Fruit fly (Drosophila melanogaster) whole organism, embryonic: ENCODE measurements around the gene CG32087.

Experiments
- Adf1 ChIP-seq: fragments of 200-800 bp; sonication (Bioruptor generic); IDR thresholded peaks from 2 replicates; pipeline ENCODE4 v1.3.6; 2022; ENCODE audit warnings: missing biosample characterization, missing genetic modification characterization
- BEAF-32 ChIP-seq: fragments of 200-800 bp; sonication (Bioruptor generic); optimal IDR thresholded peaks from 3 replicates; lab custom pipeline; 2017; ENCODE audit warnings: missing biosample characterization, missing genetic modification characterization, mild to moderate bottlenecking, moderate library complexity, missing genetic modification reagents
- CG10565 ChIP-seq: fragments of 200-800 bp; sonication (Bioruptor generic); optimal IDR thresholded peaks from 3 replicates; lab custom pipeline; 2016; ENCODE audit warnings: missing biosample characterization, mild to moderate bottlenecking, missing genetic modification characterization
- CG10979 ChIP-seq: fragments of 200-800 bp; sonication (Bioruptor generic); optimal IDR thresholded peaks from 2 replicates; lab custom pipeline; 2018; ENCODE audit warnings: missing biosample characterization, mild to moderate bottlenecking, missing genetic modification characterization, moderate library complexity
- CG13287 ChIP-seq: fragments of 200-800 bp; sonication (Bioruptor generic); IDR thresholded peaks from 2 replicates; pipeline ENCODE4 v1.3.6; 2022; ENCODE audit warnings: missing biosample characterization, missing genetic modification characterization; ENCODE audit not compliant: partially characterized antibody
- CG13296 ChIP-seq: fragments of 200-800 bp; sonication (Bioruptor generic); optimal IDR thresholded peaks from 3 replicates; lab custom pipeline; 2018; ENCODE audit warnings: missing biosample characterization, mild to moderate bottlenecking, missing genetic modification characterization
- CG1529 ChIP-seq: fragments of 200-800 bp; sonication (Bioruptor generic); optimal IDR thresholded peaks from 3 replicates; lab custom pipeline; 2018; ENCODE audit warnings: missing biosample characterization, missing genetic modification characterization
- CG15479 ChIP-seq: fragments of 200-800 bp; sonication (Bioruptor generic); optimal IDR thresholded peaks from 3 replicates; lab custom pipeline; 2019; ENCODE audit warnings: missing biosample characterization, mild to moderate bottlenecking, missing genetic modification characterization, moderate library complexity
- CG1602 ChIP-seq: fragments of 200-800 bp; sonication (Bioruptor generic); optimal IDR thresholded peaks from 3 replicates; lab custom pipeline; 2016; ENCODE audit warnings: missing biosample characterization, missing genetic modification characterization
- CG17361 ChIP-seq: fragments of 200-800 bp; sonication (Bioruptor generic); IDR thresholded peaks from 3 replicates; pipeline ENCODE4 v1.3.6; 2022; ENCODE audit warnings: missing biosample characterization, missing genetic modification characterization
- CG18619 ChIP-seq: fragments of 200-800 bp; sonication (Bioruptor generic); optimal IDR thresholded peaks from 3 replicates; lab custom pipeline; 2017; ENCODE audit warnings: missing biosample characterization, mild to moderate bottlenecking, missing genetic modification characterization
- CG3065 ChIP-seq: fragments of 200-800 bp; sonication (Bioruptor generic); optimal IDR thresholded peaks from 2 replicates; lab custom pipeline; 2016; ENCODE audit warnings: missing biosample characterization, missing genetic modification characterization
- CG3847 ChIP-seq: fragments of 200-800 bp; sonication (Bioruptor generic); IDR thresholded peaks from 2 replicates; pipeline ENCODE4 v1.3.6; 2022; ENCODE audit warnings: missing biosample characterization, missing genetic modification characterization
- CG4360 ChIP-seq: fragments of 200-800 bp; sonication (Bioruptor generic); IDR thresholded peaks from 2 replicates; pipeline ENCODE4 v1.3.6; 2022; ENCODE audit warnings: missing biosample characterization, missing genetic modification characterization
- CG6254 ChIP-seq: fragments of 200-800 bp; sonication (Bioruptor generic); optimal IDR thresholded peaks from 3 replicates; lab custom pipeline; 2017; ENCODE audit warnings: mild to moderate bottlenecking, missing biosample characterization, missing genetic modification reagents, missing genetic modification characterization
- CG6272 ChIP-seq: fragments of 200-800 bp; sonication (Bioruptor generic); IDR thresholded peaks from 2 replicates; pipeline ENCODE4 v1.3.6; 2022; ENCODE audit warnings: missing biosample characterization, missing genetic modification characterization
- CG6683 ChIP-seq: fragments of 200-800 bp; sonication (Bioruptor generic); optimal IDR thresholded peaks from 2 replicates; lab custom pipeline; 2017; ENCODE audit warnings: missing biosample characterization, mild to moderate bottlenecking, missing genetic modification characterization, missing genetic modification reagents
- CG6689 ChIP-seq: fragments of 200-800 bp; sonication (Bioruptor generic); IDR thresholded peaks from 2 replicates; pipeline ENCODE4 v1.3.6; 2022; ENCODE audit warnings: missing biosample characterization, missing genetic modification characterization
- D19A ChIP-seq: fragments of 200-800 bp; optimal IDR thresholded peaks from 3 replicates; lab custom pipeline; 2019; ENCODE audit warnings: missing biosample characterization, mild to moderate bottlenecking, missing genetic modification characterization, moderate library complexity
- Dp ChIP-seq: fragments of 200-800 bp; sonication (Bioruptor generic); optimal IDR thresholded peaks from 2 replicates; lab custom pipeline; 2018; ENCODE audit warnings: missing biosample characterization, mild to moderate bottlenecking, missing genetic modification characterization, moderate library complexity
- Dref ChIP-seq: fragments of 200-800 bp; sonication (Bioruptor generic); IDR thresholded peaks from 2 replicates; pipeline ENCODE4 v1.3.6; 2022; ENCODE audit warnings: missing biosample characterization, missing genetic modification characterization
- E2f2 ChIP-seq: fragments of 200-800 bp; sonication (Bioruptor generic); IDR thresholded peaks from 2 replicates; pipeline ENCODE4 v1.3.6; 2022; ENCODE audit warnings: missing biosample characterization, missing genetic modification characterization
- Fer3 ChIP-seq: fragments of 200-800 bp; sonication (Bioruptor generic); optimal IDR thresholded peaks from 2 replicates; lab custom pipeline; 2018; ENCODE audit warnings: missing biosample characterization, mild to moderate bottlenecking, missing genetic modification characterization, moderate library complexity
- Hr3 ChIP-seq: fragments of 200-800 bp; sonication (Bioruptor generic); optimal IDR thresholded peaks from 3 replicates; lab custom pipeline; 2016; ENCODE audit warnings: missing biosample characterization, missing genetic modification characterization
- Hr78 ChIP-seq, 2 experiments: fragments of 200-800 bp in 1 of 2; fragments of >200 bp in 1 of 2; sonication (Bioruptor generic) in 1 of 2; optimal IDR thresholded peaks; 2 replicates each; lab custom pipeline; 2017 to 2019; ENCODE audit warnings: missing biosample characterization in 2 of 2, missing genetic modification characterization in 2 of 2, mild to moderate bottlenecking in 1 of 2, moderate library complexity in 1 of 2
- Kr ChIP-seq: fragments of 200-800 bp; sonication (Bioruptor generic); optimal IDR thresholded peaks from 2 replicates; lab custom pipeline; 2017; ENCODE audit warnings: missing biosample characterization, mild to moderate bottlenecking, missing genetic modification characterization
- Lim3 ChIP-seq: fragments of 200-800 bp; sonication (Bioruptor generic); IDR thresholded peaks from 2 replicates; pipeline ENCODE4 v1.3.6; 2022; ENCODE audit warnings: missing biosample characterization, missing genetic modification characterization
- MTF-1 ChIP-seq: fragments of 200-800 bp; sonication (Bioruptor generic); optimal IDR thresholded peaks from 2 replicates; lab custom pipeline; 2018; ENCODE audit warnings: missing biosample characterization, mild to moderate bottlenecking, missing genetic modification characterization, borderline replicate concordance
- Med ChIP-seq: fragments of 200-800 bp; sonication (Bioruptor generic); peaks from one replicate; lab custom pipeline; 2016; ENCODE audit warnings: missing biosample characterization, missing genetic modification characterization, mild to moderate bottlenecking, inconsistent platforms, moderate library complexity
- Myb ChIP-seq: fragments of 200-800 bp; sonication (Bioruptor generic); optimal IDR thresholded peaks from 2 replicates; lab custom pipeline; 2016; ENCODE audit warnings: missing biosample characterization, missing genetic modification characterization
- Oaz ChIP-seq: fragments of 200-800 bp; sonication (Bioruptor generic); IDR thresholded peaks from 2 replicates; pipeline ENCODE4 v1.3.6; 2022; ENCODE audit warnings: missing biosample characterization, missing genetic modification characterization
- Sin3A ChIP-seq: fragments of >200 bp; optimal IDR thresholded peaks from 2 replicates; lab custom pipeline; 2018
- Sry-β ChIP-seq: fragments of 200-800 bp; sonication (Bioruptor generic); optimal IDR thresholded peaks from 2 replicates; lab custom pipeline; 2018; ENCODE audit warnings: missing biosample characterization, mild to moderate bottlenecking, missing genetic modification characterization, moderate library complexity
- Vsx1 ChIP-seq: fragments of 200-800 bp; sonication (Bioruptor generic); optimal IDR thresholded peaks from 2 replicates; lab custom pipeline; 2017; ENCODE audit warnings: missing biosample characterization, mild to moderate bottlenecking, missing genetic modification characterization, missing genetic modification reagents
- ac ChIP-seq: fragments of 200-800 bp; sonication (Bioruptor generic); optimal IDR thresholded peaks from 3 replicates; lab custom pipeline; 2017; ENCODE audit warnings: missing biosample characterization, mild to moderate bottlenecking, missing genetic modification characterization
- ato ChIP-seq: fragments of 200-800 bp; sonication (Bioruptor generic); IDR thresholded peaks from 2 replicates; pipeline ENCODE4 v1.3.6; 2022; ENCODE audit warnings: missing biosample characterization, missing genetic modification characterization; ENCODE audit not compliant: partially characterized antibody
- bbx ChIP-seq: fragments of 200-800 bp; sonication (Bioruptor generic); IDR thresholded peaks from 2 replicates; pipeline ENCODE4 v1.3.6; 2022; ENCODE audit warnings: missing biosample characterization, missing genetic modification characterization; ENCODE audit not compliant: partially characterized antibody
- chif ChIP-seq, 2 experiments: fragments of 200-800 bp; sonication (Bioruptor generic); optimal IDR thresholded peaks; 3 replicates each; lab custom pipeline; 2016; ENCODE audit warnings: missing biosample characterization in 2 of 2, missing genetic modification characterization in 2 of 2
- crc ChIP-seq: fragments of 200-800 bp; sonication (Bioruptor generic); optimal IDR thresholded peaks from 2 replicates; lab custom pipeline; 2016; ENCODE audit warnings: missing biosample characterization, missing genetic modification characterization
- croc ChIP-seq: fragments of 200-800 bp; sonication (Bioruptor generic); conservative IDR thresholded peaks from 3 replicates; pipeline ENCODE4 v1.3.6; 2022; ENCODE audit warnings: missing biosample characterization, missing genetic modification characterization
- emc ChIP-seq: fragments of 200-800 bp; sonication (Bioruptor generic); optimal IDR thresholded peaks from 2 replicates; lab custom pipeline; 2016; ENCODE audit warnings: missing biosample characterization, missing genetic modification characterization
- gem ChIP-seq: fragments of 200-800 bp; sonication (Bioruptor generic); optimal IDR thresholded peaks from 2 replicates; lab custom pipeline; 2019; ENCODE audit warnings: missing biosample characterization, mild to moderate bottlenecking, missing genetic modification characterization, moderate library complexity
- h ChIP-seq: fragments of >200 bp; optimal IDR thresholded peaks from 2 replicates; lab custom pipeline; 2017
- lbe ChIP-seq: fragments of 200-800 bp; sonication (Bioruptor generic); optimal IDR thresholded peaks from 2 replicates; lab custom pipeline; 2016; ENCODE audit warnings: missing biosample characterization, mild to moderate bottlenecking, missing genetic modification characterization
- prd ChIP-seq, 3 experiments: fragments of >200 bp in 2 of 3; fragments of 200-800 bp in 1 of 3; sonication (Bioruptor generic) in 1 of 3; optimal IDR thresholded peaks in 2 of 3; IDR thresholded peaks in 1 of 3; 2 replicates in 2 of 3; 3 replicates in 1 of 3; pipeline versions ENCODE4 v1.3.6 to Lab custom; 2017 to 2022; ENCODE audit warnings: missing biosample characterization in 1 of 3, missing genetic modification characterization in 1 of 3
- pros ChIP-seq: fragments of 200-800 bp; sonication (Bioruptor generic); optimal IDR thresholded peaks from 3 replicates; lab custom pipeline; 2019; ENCODE audit warnings: missing biosample characterization, mild to moderate bottlenecking, missing genetic modification characterization, moderate library complexity
- pzg ChIP-seq: fragments of 200-800 bp; sonication (Bioruptor generic); optimal IDR thresholded peaks from 3 replicates; lab custom pipeline; 2018; ENCODE audit warnings: missing biosample characterization, mild to moderate bottlenecking, missing genetic modification characterization, moderate library complexity
- seq ChIP-seq: fragments of 200-800 bp; sonication (Bioruptor generic); IDR thresholded peaks from 2 replicates; pipeline ENCODE4 v1.3.6; 2022; ENCODE audit warnings: missing biosample characterization, missing genetic modification characterization
- shn ChIP-seq: fragments of 200-800 bp; sonication (Bioruptor generic); optimal IDR thresholded peaks from 3 replicates; lab custom pipeline; 2016; ENCODE audit warnings: missing biosample characterization, missing genetic modification characterization
- stwl ChIP-seq: fragments of 200-800 bp; sonication (Bioruptor generic); optimal IDR thresholded peaks from 3 replicates; lab custom pipeline; 2018; ENCODE audit warnings: missing biosample characterization, mild to moderate bottlenecking, missing genetic modification characterization, moderate library complexity
- sug ChIP-seq: fragments of 200-800 bp; optimal IDR thresholded peaks from 2 replicates; lab custom pipeline; 2019; ENCODE audit warnings: missing biosample characterization, mild to moderate bottlenecking, missing genetic modification characterization, moderate library complexity

CG32087 gene

DNA sequence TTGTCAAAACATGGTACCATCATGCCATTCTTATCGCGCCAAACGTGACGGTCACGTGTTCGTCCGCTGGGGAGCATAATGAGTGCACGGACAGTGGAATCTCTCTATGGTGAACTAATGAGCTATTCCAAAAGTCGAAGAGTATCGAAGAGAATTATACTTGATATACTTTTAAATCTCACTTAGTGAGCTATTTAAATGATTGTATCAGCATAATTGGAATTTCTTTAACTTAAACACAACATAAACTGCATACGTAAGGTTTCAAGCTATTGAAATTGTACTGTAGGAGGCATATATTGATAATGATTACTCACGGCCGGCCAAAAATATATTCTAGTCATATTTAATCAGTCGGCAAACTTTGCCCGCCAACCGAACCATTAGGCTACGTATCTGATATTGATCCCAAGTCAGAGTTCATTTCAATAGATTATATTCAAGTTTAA is 10.4 kb upstream of the CG32087 start (continued):
- no peak for TF ChIP-seq ato (GFP tag; lab: Robert Waterston, UW)
- no peak for TF ChIP-seq Oaz (GFP tag; lab: Robert Waterston, UW)
- TF ChIP-seq gem (tag; lab: Kevin White, UChicago) = peak; percentile 50
- TF ChIP-seq CG13296 = no peak
- no peak for TF ChIP-seq CG3065 (GFP tag; lab: Kevin White, UChicago)
- no peak for TF ChIP-seq CG6254 (GFP tag; lab: Kevin White, UChicago)
- TF ChIP-seq shn = no peak
- TF ChIP-seq croc (GFP tag; lab: Robert Waterston, UW) = no peak
- TF ChIP-seq sug (tag; lab: Kevin White, UChicago) = peak; percentile 99
- TF ChIP-seq h (lab: Kevin White, UChicago) = no peak
- no peak for TF ChIP-seq pros (GFP tag; lab: Kevin White, UChicago)
- no peak for TF ChIP-seq Sry-β (GFP tag; lab: Kevin White, UChicago)
- no peak for TF ChIP-seq crc (GFP tag; lab: Kevin White, UChicago)
- no peak for TF ChIP-seq Sin3A (lab: Kevin White, UChicago)
- TF ChIP-seq Kr = no peak
- no peak for TF ChIP-seq CG15479 (GFP tag; lab: Kevin White, UChicago)
- no peak for TF ChIP-seq CG3847 (GFP tag; lab: Robert Waterston, UW)
- no peak for TF ChIP-seq CG6272
- TF ChIP-seq Fer3 = no peak
- TF ChIP-seq CG6683 (GFP tag; lab: Kevin White, UChicago) = no peak

DNA sequence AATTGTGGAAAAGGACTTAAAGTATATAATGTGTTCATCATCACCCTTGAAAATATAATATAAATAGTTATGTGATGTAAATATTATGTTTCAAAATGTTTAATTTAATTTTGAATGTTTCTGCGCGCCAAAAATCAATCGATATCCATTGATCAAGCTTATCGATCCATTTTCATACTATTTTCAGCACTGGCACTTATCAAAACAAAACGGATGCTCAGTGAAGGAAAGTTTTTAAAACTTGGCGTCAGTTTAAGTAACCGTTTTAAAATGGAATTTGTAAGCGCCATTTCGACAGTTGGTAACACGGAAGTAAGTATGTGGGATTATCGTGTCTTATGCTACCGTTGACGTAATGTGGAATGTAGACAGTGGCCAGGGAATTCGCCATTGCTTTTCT is 3.8 kb upstream of the CG32087 start, which contains the start of gene sunn:
Gene sunn, plus strand, starts transcription at position 202 of the 400 bp plus-strand sequence.
- TF ChIP-seq E2f2 (peak; percentile 80), emc (GFP tag; lab: Kevin White, UChicago) (no peak), Med (GFP tag; lab: Kevin White, UChicago) (no peak), Adf1 (GFP tag; lab: Robert Waterston, UW) (no peak), D19A (tag; lab: Kevin White, UChicago) (no peak), CG1529 (GFP tag; lab: Kevin White, UChicago) (no peak), Myb (GFP tag; lab: Kevin White, UChicago) (peak; percentile 3), lbe (GFP tag; lab: Kevin White, UChicago) (no peak), Hr3 (GFP tag; lab: Kevin White, UChicago) (no peak), seq (no peak), pros (GFP tag; lab: Kevin White, UChicago) (no peak), chif (GFP tag; optimal IDR thresholded peaks at IDR 0.05; lab: Kevin White, UChicago) (no peak), Dp (peak; percentile 65), CG10565 (GFP tag; lab: Kevin White, UChicago) (no peak), Vsx1 (GFP tag; lab: Kevin White, UChicago) (no peak), Dref (GFP tag; lab: Robert Waterston, UW) (peak; percentile 59), CG4360 (no peak), Lim3 (GFP tag; lab: Robert Waterston, UW) (no peak), CG18619 (GFP tag; lab: Kevin White, UChicago) (no peak), pzg (peak; percentile 1), CG17361 (GFP tag; lab: Robert Waterston, UW) (no peak), CG13287 (no peak), CG6689 (GFP tag; lab: Robert Waterston, UW) (no peak), ac (GFP tag; lab: Kevin White, UChicago) (no peak), BEAF-32 (GFP tag; lab: Kevin White, UChicago) (peak; percentile 10), CG10979 (no peak), prd (optimal IDR thresholded peaks at IDR 0.05; lab: Kevin White, UChicago) (no peak), prd (GFP tag; IDR thresholded peaks at IDR 0.05; lab: Robert Waterston, UW) (no peak), Hr78 (GFP tag; optimal IDR thresholded peaks at IDR 0.05; lab: Kevin White, UChicago) (peak in 1 of 2 experiments; percentile 80), MTF-1 (no peak), bbx (peak; percentile 12; the same call in 1 of the 2 replicates), stwl (peak; percentile 52), CG1602 (GFP tag; lab: Kevin White, UChicago) (no peak)
